Fruit fly (Drosophila melanogaster) whole organism, prepupa: ENCODE data around the gene Cpr65Ax1.

Experiments
- Blimp-1 ChIP-seq: fragments of 200-800 bp; sonication (Bioruptor generic); optimal IDR thresholded peaks from 3 replicates; lab custom pipeline; 2017; ENCODE audit warnings: missing biosample characterization, missing genetic modification characterization, mild to moderate bottlenecking, moderate library complexity, missing genetic modification reagents
- CG10669 ChIP-seq: fragments of 200-800 bp; sonication (Bioruptor generic); optimal IDR thresholded peaks from 3 replicates; lab custom pipeline; 2018; ENCODE audit warnings: missing biosample characterization, mild to moderate bottlenecking, missing genetic modification characterization, moderate library complexity
- CG11294 ChIP-seq: fragments of 200-800 bp; sonication (Bioruptor generic); IDR thresholded peaks from 2 replicates; pipeline ENCODE4 v1.3.6; 2022; ENCODE audit warnings: missing biosample characterization, missing genetic modification characterization
- CG15336 ChIP-seq: fragments of 200-800 bp; sonication (Bioruptor generic); IDR thresholded peaks from 2 replicates; pipeline ENCODE4 v1.3.6; 2022; ENCODE audit warnings: missing biosample characterization, missing genetic modification characterization
- CG16779 ChIP-seq: fragments of 200-800 bp; sonication (Bioruptor generic); optimal IDR thresholded peaks from 3 replicates; lab custom pipeline; 2017; ENCODE audit warnings: missing biosample characterization, mild to moderate bottlenecking, missing genetic modification characterization
- CG3032 ChIP-seq: fragments of 200-800 bp; optimal IDR thresholded peaks from 2 replicates; lab custom pipeline; 2019; ENCODE audit warnings: missing biosample characterization, mild to moderate bottlenecking, missing genetic modification characterization, moderate library complexity
- CG32006 ChIP-seq: fragments of 200-800 bp; sonication (Bioruptor generic); optimal IDR thresholded peaks from 3 replicates; lab custom pipeline; 2017; ENCODE audit warnings: missing biosample characterization, mild to moderate bottlenecking, missing genetic modification characterization
- CG3919 ChIP-seq: fragments of 200-800 bp; sonication (Bioruptor generic); optimal IDR thresholded peaks from 3 replicates; lab custom pipeline; 2016; ENCODE audit warnings: missing biosample characterization, missing genetic modification characterization
- CG6163 ChIP-seq: fragments of 200-800 bp; sonication (Bioruptor generic); IDR thresholded peaks from 3 replicates; pipeline ENCODE4 v1.3.6; 2022; ENCODE audit warnings: missing biosample characterization, missing genetic modification characterization
- CG6808 ChIP-seq: fragments of 200-800 bp; sonication (Bioruptor generic); optimal IDR thresholded peaks from 3 replicates; lab custom pipeline; 2017; ENCODE audit warnings: missing biosample characterization, missing genetic modification characterization, mild to moderate bottlenecking, moderate library complexity, missing genetic modification reagents
- CG6854 ChIP-seq: fragments of 200-800 bp; sonication (Bioruptor generic); optimal IDR thresholded peaks from 2 replicates; lab custom pipeline; 2017; ENCODE audit warnings: missing biosample characterization, mild to moderate bottlenecking, missing genetic modification characterization
- CG8632 ChIP-seq: fragments of 200-800 bp; sonication (Bioruptor generic); optimal IDR thresholded peaks from 3 replicates; lab custom pipeline; 2016; ENCODE audit warnings: missing biosample characterization, missing genetic modification characterization
- Eip75B ChIP-seq: fragments of 200-800 bp; sonication (Bioruptor generic); optimal IDR thresholded peaks from 3 replicates; lab custom pipeline; 2016; ENCODE audit warnings: missing biosample characterization, missing genetic modification characterization
- Eip93F ChIP-seq: fragments of 200-800 bp; sonication (Bioruptor generic); optimal IDR thresholded peaks from 2 replicates; lab custom pipeline; 2016; ENCODE audit warnings: missing biosample characterization, mild to moderate bottlenecking, missing genetic modification characterization
- Ets21C ChIP-seq: fragments of 200-800 bp; sonication (Bioruptor generic); optimal IDR thresholded peaks from 3 replicates; lab custom pipeline; 2016; ENCODE audit warnings: missing biosample characterization, missing genetic modification characterization
- Ets96B ChIP-seq: fragments of 200-800 bp; optimal IDR thresholded peaks from 2 replicates; lab custom pipeline; 2019; ENCODE audit warnings: missing biosample characterization, mild to moderate bottlenecking, missing genetic modification characterization, moderate library complexity
- Gug ChIP-seq: fragments of 200-800 bp; sonication (Bioruptor generic); IDR thresholded peaks from 2 replicates; pipeline ENCODE4 v1.3.6; 2022; ENCODE audit warnings: missing biosample characterization, missing genetic modification characterization
- Hr38 ChIP-seq: sonication (Bioruptor generic); optimal IDR thresholded peaks from 2 replicates; lab custom pipeline; 2016; ENCODE audit warnings: missing biosample characterization, missing genetic modification characterization
- Hr4 ChIP-seq: fragments of 200-800 bp; sonication (Bioruptor generic); optimal IDR thresholded peaks from 3 replicates; lab custom pipeline; 2016; ENCODE audit warnings: missing biosample characterization, missing genetic modification characterization
- Met ChIP-seq: fragments of 200-800 bp; sonication (Bioruptor generic); optimal IDR thresholded peaks from 3 replicates; lab custom pipeline; 2016; ENCODE audit warnings: missing biosample characterization, missing genetic modification characterization
- OdsH ChIP-seq: fragments of 200-800 bp; sonication (Bioruptor generic); optimal IDR thresholded peaks from 3 replicates; lab custom pipeline; 2016; ENCODE audit warnings: missing biosample characterization, missing genetic modification characterization
- Smox ChIP-seq: fragments of 200-800 bp; sonication (Bioruptor generic); optimal IDR thresholded peaks from 3 replicates; lab custom pipeline; 2016; ENCODE audit warnings: missing biosample characterization, missing genetic modification characterization
- Sox102F ChIP-seq: fragments of 200-800 bp; sonication (Bioruptor generic); optimal IDR thresholded peaks from 2 replicates; lab custom pipeline; 2016; ENCODE audit warnings: missing biosample characterization, mild to moderate bottlenecking, missing genetic modification characterization
- Sox14 ChIP-seq: fragments of 200-800 bp; sonication (Bioruptor generic); optimal IDR thresholded peaks from 3 replicates; lab custom pipeline; 2016; ENCODE audit warnings: missing biosample characterization, missing genetic modification characterization
- Sox15 ChIP-seq: fragments of 200-800 bp; sonication (Bioruptor generic); optimal IDR thresholded peaks from 3 replicates; lab custom pipeline; 2016; ENCODE audit warnings: missing biosample characterization, missing genetic modification characterization
- acj6 ChIP-seq: fragments of 200-800 bp; sonication (Bioruptor generic); optimal IDR thresholded peaks from 3 replicates; lab custom pipeline; 2016; ENCODE audit warnings: missing biosample characterization, missing genetic modification characterization
- cyc ChIP-seq: fragments of 200-800 bp; sonication (Bioruptor generic); optimal IDR thresholded peaks from 3 replicates; lab custom pipeline; 2016; ENCODE audit warnings: missing biosample characterization, missing genetic modification characterization
- dac ChIP-seq: fragments of 200-800 bp; sonication (Bioruptor generic); optimal IDR thresholded peaks from 2 replicates; lab custom pipeline; 2017; ENCODE audit warnings: missing biosample characterization, mild to moderate bottlenecking, missing genetic modification characterization
- eg ChIP-seq: fragments of 200-800 bp; sonication (Bioruptor generic); IDR thresholded peaks from 3 replicates; pipeline ENCODE4 v1.3.6; 2022; ENCODE audit warnings: missing biosample characterization, missing genetic modification characterization
- esn ChIP-seq: fragments of 200-800 bp; sonication (Bioruptor generic); optimal IDR thresholded peaks from 2 replicates; lab custom pipeline; 2016; ENCODE audit warnings: missing biosample characterization, mild to moderate bottlenecking, missing genetic modification characterization, moderate library complexity
- fd59A ChIP-seq: fragments of 200-800 bp; sonication (Bioruptor generic); optimal IDR thresholded peaks from 2 replicates; lab custom pipeline; 2017; ENCODE audit warnings: missing biosample characterization, mild to moderate bottlenecking, missing genetic modification characterization, missing genetic modification reagents
- fd85E ChIP-seq: fragments of 200-800 bp; sonication (Bioruptor generic); optimal IDR thresholded peaks from 3 replicates; lab custom pipeline; 2016; ENCODE audit warnings: missing biosample characterization, missing genetic modification characterization
- fkh ChIP-seq: fragments of 200-800 bp; sonication (Bioruptor generic); optimal IDR thresholded peaks from 3 replicates; lab custom pipeline; 2017; ENCODE audit warnings: missing biosample characterization, mild to moderate bottlenecking, missing genetic modification characterization, moderate library complexity
- lz ChIP-seq: fragments of 200-800 bp; sonication (Bioruptor generic); optimal IDR thresholded peaks from 3 replicates; lab custom pipeline; 2016; ENCODE audit warnings: missing biosample characterization, missing genetic modification characterization
- net ChIP-seq: fragments of 200-800 bp; sonication (Bioruptor generic); optimal IDR thresholded peaks from 3 replicates; lab custom pipeline; 2016; ENCODE audit warnings: missing biosample characterization, missing genetic modification characterization
- salr ChIP-seq, 2 experiments: fragments of 200-800 bp; sonication (Bioruptor generic); optimal IDR thresholded peaks; 3 replicates each; lab custom pipeline; 2016 to 2018; ENCODE audit warnings: missing biosample characterization in 2 of 2, missing genetic modification characterization in 2 of 2, mild to moderate bottlenecking in 1 of 2
- ss ChIP-seq, 2 experiments: fragments of 200-800 bp; sonication (Bioruptor generic); optimal IDR thresholded peaks; 2 replicates in 1 of 2; 3 replicates in 1 of 2; lab custom pipeline; 2017 to 2018; ENCODE audit warnings: mild to moderate bottlenecking in 2 of 2, missing biosample characterization in 2 of 2, missing genetic modification characterization in 2 of 2, moderate library complexity in 1 of 2
- svp ChIP-seq: fragments of 200-800 bp; sonication (Bioruptor generic); peaks from one replicate; lab custom pipeline; 2016; ENCODE audit warnings: missing biosample characterization, missing genetic modification characterization
- topi ChIP-seq: fragments of 200-800 bp; sonication (Bioruptor generic); optimal IDR thresholded peaks from 3 replicates; lab custom pipeline; 2016; ENCODE audit warnings: missing biosample characterization, missing genetic modification characterization

Cpr65Ax1 gene

DNA sequence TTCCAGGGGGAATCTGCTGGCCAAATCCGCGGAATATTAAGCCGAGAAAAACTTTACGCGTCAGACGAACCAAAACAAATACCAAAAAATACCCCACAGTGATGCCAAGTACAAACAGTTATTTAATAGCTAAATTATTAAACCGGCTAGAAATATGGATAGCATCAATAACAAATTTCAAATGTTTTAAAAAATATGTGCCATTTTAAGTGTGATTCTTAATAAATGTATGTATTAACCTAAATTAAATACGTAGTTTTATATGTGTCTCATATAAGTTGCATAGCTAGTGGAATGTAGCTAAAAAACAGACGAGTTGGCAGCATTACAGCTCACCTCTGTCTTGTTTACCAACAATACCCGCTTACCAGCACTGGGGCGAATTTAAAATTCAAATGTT, 34.0 kb upstream of the Cpr65Ax1 start, which contains the start of gene CG10274 (continued):
- TF ChIP-seq fkh = peak; percentile 98
- TF ChIP-seq salr (GFP tag; optimal IDR thresholded peaks at IDR 0.05; lab: Kevin White, UChicago) = peak in 1 of 2 experiments; percentile 22
- no peak for TF ChIP-seq Sox102F (GFP tag; lab: Kevin White, UChicago)
- TF ChIP-seq eg (GFP tag; lab: Robert Waterston, UW) = peak; percentile 36; the same call in 1 of the 3 replicates
- TF ChIP-seq Eip75B (GFP tag; lab: Kevin White, UChicago) = no peak
- TF ChIP-seq topi (GFP tag; lab: Kevin White, UChicago) = no peak
- no peak for TF ChIP-seq CG16779 (tag; lab: Kevin White, UChicago)
- no peak for TF ChIP-seq CG8632
- TF ChIP-seq OdsH = no peak
- no peak for TF ChIP-seq Met (GFP tag; lab: Kevin White, UChicago)
- TF ChIP-seq CG11294 (GFP tag; lab: Robert Waterston, UW) = no peak; the same call in 1 of the 2 replicates
- TF ChIP-seq Sox15 (GFP tag; lab: Kevin White, UChicago) = peak; percentile 74
- TF ChIP-seq fd59A = peak; percentile 34
- no peak for TF ChIP-seq Hr38 (GFP tag; lab: Kevin White, UChicago)
- peak; percentile 64 for TF ChIP-seq Ets96B
- no peak for TF ChIP-seq ss (GFP tag; optimal IDR thresholded peaks at IDR 0.05; lab: Kevin White, UChicago)
- peak; percentile 42; the same call in 2 of the 3 replicates for TF ChIP-seq CG6163
- no peak for TF ChIP-seq CG15336
- TF ChIP-seq cyc (GFP tag; lab: Kevin White, UChicago) = peak; percentile 71
- TF ChIP-seq CG6854 (GFP tag; lab: Kevin White, UChicago) = no peak
- no peak for TF ChIP-seq Smox (GFP tag; lab: Kevin White, UChicago)
- no peak for TF ChIP-seq svp (GFP tag; lab: Kevin White, UChicago)

DNA sequence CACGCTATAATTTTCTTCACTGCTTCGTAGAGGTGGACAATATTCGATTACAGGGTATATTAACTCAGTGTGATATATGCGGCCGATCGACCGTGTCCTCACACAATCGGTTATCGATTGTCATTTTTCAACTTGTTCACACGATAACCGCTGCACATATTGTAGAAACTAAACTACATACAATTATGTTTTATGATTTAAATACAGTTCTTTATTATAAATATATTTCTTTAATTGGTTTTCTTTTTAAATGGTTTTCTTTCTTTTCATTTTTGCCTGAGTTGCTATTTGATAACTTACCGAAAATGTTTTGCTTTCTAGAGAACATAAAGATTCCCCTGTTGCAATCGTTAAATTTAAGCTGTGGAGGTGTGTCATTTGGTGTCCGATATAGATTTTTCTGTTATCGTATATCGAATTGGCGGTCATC, 26.1 kb upstream of the Cpr65Ax1 start, which contains the start of the genes fmt and CG7376:
Gene fmt (minus strand): TSS at position 55 of the 430 bp plus-strand sequence.
Gene CG7376 (plus strand): TSS at position 423 of the 430 bp plus-strand sequence.
- TF ChIP-seq Gug (GFP tag; lab: Robert Waterston, UW) (peak; percentile 14; the same call in 1 of the 2 replicates), Sox15 (GFP tag; lab: Kevin White, UChicago) (peak; percentile 18), CG10669 (GFP tag; lab: Kevin White, UChicago) (no peak), OdsH (no peak), esn (peak; percentile 53), Hr4 (no peak), CG11294 (GFP tag; lab: Robert Waterston, UW) (no peak), CG3919 (no peak), CG3032 (tag; lab: Kevin White, UChicago) (peak; percentile 57)

DNA sequence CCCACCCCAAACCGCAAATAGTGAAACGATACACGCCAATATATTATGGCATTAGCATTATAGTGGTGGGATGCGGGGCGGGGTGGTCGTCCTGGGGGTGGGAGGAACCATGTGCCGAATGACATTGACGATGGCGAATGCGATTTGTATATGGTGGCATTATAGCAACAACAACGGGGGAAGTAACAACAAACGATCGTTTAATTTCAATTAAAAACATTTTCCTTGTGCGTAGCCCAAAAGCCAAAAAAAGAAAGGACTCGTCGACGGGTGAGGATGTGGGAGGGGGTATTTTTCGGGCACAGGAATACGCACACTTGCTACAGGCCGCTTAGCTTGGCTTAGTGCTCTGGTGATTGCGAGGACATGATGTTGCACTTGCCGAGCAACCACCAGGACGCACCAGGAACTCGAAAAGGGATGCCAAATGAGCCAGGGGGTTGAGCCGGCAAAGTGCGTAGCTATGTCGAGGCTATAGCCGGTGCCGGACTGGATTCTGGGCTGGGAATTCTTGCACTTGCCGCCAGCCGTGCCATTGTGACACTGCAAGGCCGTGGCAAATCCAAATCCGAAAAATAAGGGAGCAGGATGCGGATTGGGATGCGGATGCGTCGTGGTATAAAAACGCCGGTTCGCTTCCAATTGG, 14.8 kb upstream of the Cpr65Ax1 start, which contains the start of gene Prdm13:
Gene Prdm13 (plus strand): TSS at position 645 of the 646 bp plus-strand sequence.
- TF ChIP-seq Ets21C (GFP tag; lab: Kevin White, UChicago) (no peak), fd85E (GFP tag; lab: Kevin White, UChicago) (no peak), CG15336 (no peak), CG6808 (GFP tag; lab: Kevin White, UChicago) (no peak), Smox (GFP tag; lab: Kevin White, UChicago) (no peak), net (no peak), CG32006 (GFP tag; lab: Kevin White, UChicago) (no peak), lz (GFP tag; lab: Kevin White, UChicago) (no peak), Blimp-1 (GFP tag; lab: Kevin White, UChicago) (no peak), ss (GFP tag; optimal IDR thresholded peaks at IDR 0.05; lab: Kevin White, UChicago) (no peak), Hr38 (GFP tag; lab: Kevin White, UChicago) (no peak), acj6 (no peak), Eip93F (GFP tag; lab: Kevin White, UChicago) (no peak), Sox14 (GFP tag; lab: Kevin White, UChicago) (no peak), fd59A (no peak), CG11294 (GFP tag; lab: Robert Waterston, UW) (no peak), dac (GFP tag; lab: Kevin White, UChicago) (no peak), CG3919 (no peak), CG8632 (no peak), Hr4 (no peak)
